Fruit fly (Drosophila melanogaster): Measurements from ENCODE around the gene CG14740.

DNA sequence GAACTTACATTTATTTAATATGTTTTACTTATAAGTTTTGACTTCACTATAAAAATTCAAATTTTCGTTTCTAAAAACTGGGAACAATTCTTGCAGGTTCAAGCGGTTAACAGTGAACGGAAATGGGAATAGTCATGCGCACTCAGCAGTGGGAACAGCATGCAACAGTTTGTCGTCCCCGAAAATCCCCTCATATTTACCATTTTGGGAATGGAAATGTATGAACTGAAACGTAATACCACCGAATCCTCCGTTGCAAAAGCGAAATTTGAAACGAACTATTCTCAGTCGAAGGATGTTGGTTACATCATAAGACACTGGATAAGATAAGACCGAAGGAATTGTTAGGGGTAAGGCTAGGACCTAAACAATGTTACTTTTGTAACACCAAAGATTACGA, 41.8 kb downstream of the CG14740 start:
- TF ChIP-seq Myc (optimal IDR thresholded peaks at IDR 0.05) (no peak), ttk (optimal IDR thresholded peaks at IDR 0.05) (no peak)
